Fruit fly (Drosophila melanogaster) whole organism, embryonic: ENCODE results near the gene CG14282.
A peak's percentile ranks its signal among the peaks of the same experiment; 100 is the strongest.

Source experiments
- Aef1 ChIP-seq: fragments of 200-800 bp; sonication (Bioruptor generic); IDR thresholded peaks from 3 replicates; pipeline ENCODE4 v1.3.6; 2022; ENCODE audit warnings: missing biosample characterization, missing genetic modification characterization
- Atf-2 ChIP-seq: fragments of 200-800 bp; sonication (Bioruptor generic); optimal IDR thresholded peaks from 2 replicates; lab custom pipeline; 2016; ENCODE audit warnings: missing biosample characterization, missing genetic modification characterization
- Atf3 ChIP-seq: fragments of 200-800 bp; sonication (Bioruptor generic); optimal IDR thresholded peaks from 3 replicates; lab custom pipeline; 2016; ENCODE audit warnings: missing biosample characterization, missing genetic modification characterization
- Atf6 ChIP-seq: fragments of 200-800 bp; sonication (Bioruptor generic); IDR thresholded peaks from 2 replicates; pipeline ENCODE4 v1.3.6; 2022; ENCODE audit warnings: missing biosample characterization, missing genetic modification characterization
- CG12155 ChIP-seq: fragments of 200-800 bp; sonication (Bioruptor generic); optimal IDR thresholded peaks from 3 replicates; lab custom pipeline; 2016; ENCODE audit warnings: missing biosample characterization, missing genetic modification characterization
- CG12236 ChIP-seq: fragments of 200-800 bp; sonication (Bioruptor generic); optimal IDR thresholded peaks from 2 replicates; lab custom pipeline; 2016; ENCODE audit warnings: missing biosample characterization, missing genetic modification characterization
- CG12299 ChIP-seq: fragments of 200-800 bp; sonication (Bioruptor generic); optimal IDR thresholded peaks from 2 replicates; lab custom pipeline; 2018; ENCODE audit warnings: missing biosample characterization, mild to moderate bottlenecking, missing genetic modification characterization
- CG12769 ChIP-seq: fragments of 200-800 bp; sonication (Bioruptor generic); optimal IDR thresholded peaks from 2 replicates; lab custom pipeline; 2019; ENCODE audit warnings: missing biosample characterization, mild to moderate bottlenecking, missing genetic modification characterization, moderate library complexity
- CG1647 ChIP-seq: fragments of 200-800 bp; sonication (Bioruptor generic); optimal IDR thresholded peaks from 3 replicates; lab custom pipeline; 2016; ENCODE audit warnings: missing biosample characterization, missing genetic modification characterization
- CG17186 ChIP-seq: fragments of 200-800 bp; sonication (Bioruptor generic); optimal IDR thresholded peaks from 3 replicates; lab custom pipeline; 2017; ENCODE audit warnings: missing biosample characterization, missing genetic modification reagents, missing genetic modification characterization
- CG17359 ChIP-seq: fragments of 200-800 bp; sonication (Bioruptor generic); optimal IDR thresholded peaks from 3 replicates; lab custom pipeline; 2018; ENCODE audit warnings: missing biosample characterization, mild to moderate bottlenecking, missing genetic modification characterization, moderate library complexity
- CG2129 ChIP-seq: fragments of 200-800 bp; sonication (Bioruptor generic); IDR thresholded peaks from 2 replicates; pipeline ENCODE4 v1.3.6; 2022; ENCODE audit warnings: missing biosample characterization, missing genetic modification characterization; ENCODE audit not compliant: partially characterized antibody
- CG30403 ChIP-seq: fragments of 200-800 bp; sonication (Bioruptor generic); optimal IDR thresholded peaks from 3 replicates; lab custom pipeline; 2016; ENCODE audit warnings: missing biosample characterization, missing genetic modification characterization
- CG31224 ChIP-seq: fragments of 200-800 bp; sonication (Bioruptor generic); IDR thresholded peaks from 2 replicates; pipeline ENCODE4 v1.3.6; 2022; ENCODE audit warnings: missing biosample characterization, missing genetic modification characterization
- CG33213 ChIP-seq: fragments of 200-800 bp; sonication (Bioruptor generic); optimal IDR thresholded peaks from 3 replicates; lab custom pipeline; 2016; ENCODE audit warnings: missing biosample characterization, missing genetic modification characterization
- CG4282 ChIP-seq: fragments of 200-800 bp; sonication (Bioruptor generic); optimal IDR thresholded peaks from 2 replicates; lab custom pipeline; 2016; ENCODE audit warnings: missing biosample characterization, missing genetic modification characterization
- CG4707 ChIP-seq: fragments of 200-800 bp; sonication (Bioruptor generic); optimal IDR thresholded peaks from 2 replicates; lab custom pipeline; 2018; ENCODE audit warnings: missing biosample characterization, mild to moderate bottlenecking, missing genetic modification characterization, moderate library complexity
- CG5953 ChIP-seq: fragments of 200-800 bp; sonication (Bioruptor generic); IDR thresholded peaks from 2 replicates; pipeline ENCODE4 v1.3.6; 2022; ENCODE audit warnings: missing biosample characterization, missing genetic modification characterization
- CG6272 ChIP-seq: fragments of 200-800 bp; sonication (Bioruptor generic); IDR thresholded peaks from 2 replicates; pipeline ENCODE4 v1.3.6; 2022; ENCODE audit warnings: missing biosample characterization, missing genetic modification characterization
- CG6765 ChIP-seq: fragments of 200-800 bp; sonication (Bioruptor generic); optimal IDR thresholded peaks from 3 replicates; lab custom pipeline; 2017; ENCODE audit warnings: missing biosample characterization, mild to moderate bottlenecking, missing genetic modification characterization
- CG7271 ChIP-seq: fragments of 200-800 bp; sonication (Bioruptor generic); optimal IDR thresholded peaks from 2 replicates; lab custom pipeline; 2018; ENCODE audit warnings: missing biosample characterization, mild to moderate bottlenecking, missing genetic modification characterization, moderate library complexity
- CG9797 ChIP-seq: fragments of 200-800 bp; sonication (Bioruptor generic); optimal IDR thresholded peaks from 3 replicates; lab custom pipeline; 2018; ENCODE audit warnings: missing biosample characterization, mild to moderate bottlenecking, missing genetic modification characterization
- Camta ChIP-seq: fragments of 200-800 bp; sonication (Bioruptor generic); optimal IDR thresholded peaks from 2 replicates; lab custom pipeline; 2016; ENCODE audit warnings: missing biosample characterization, missing genetic modification characterization
- Dek ChIP-seq: fragments of 200-800 bp; sonication (Bioruptor generic); optimal IDR thresholded peaks from 3 replicates; lab custom pipeline; 2019; ENCODE audit warnings: missing biosample characterization, mild to moderate bottlenecking, missing genetic modification characterization, moderate library complexity
- Dfd ChIP-seq, 2 experiments: fragments of >200 bp; optimal IDR thresholded peaks; 2 replicates each; lab custom pipeline; 2017; ENCODE audit warnings: missing biosample characterization in 2 of 2, missing genetic modification characterization in 2 of 2
- Fer2 ChIP-seq: fragments of 200-800 bp; sonication (Bioruptor generic); optimal IDR thresholded peaks from 2 replicates; lab custom pipeline; 2018; ENCODE audit warnings: missing biosample characterization, mild to moderate bottlenecking, missing genetic modification characterization, moderate library complexity
- Poxn ChIP-seq: fragments of 200-800 bp; sonication (Bioruptor generic); IDR thresholded peaks from 2 replicates; pipeline ENCODE4 v1.3.6; 2022; ENCODE audit warnings: missing biosample characterization, missing genetic modification characterization
- Ptx1 ChIP-seq: fragments of 200-800 bp; sonication (Bioruptor generic); IDR thresholded peaks from 2 replicates; pipeline ENCODE4 v1.3.6; 2022; ENCODE audit warnings: missing biosample characterization, missing genetic modification characterization
- abd-A ChIP-seq: fragments of 200-800 bp; sonication (Bioruptor generic); optimal IDR thresholded peaks from 3 replicates; lab custom pipeline; 2019; ENCODE audit warnings: missing biosample characterization, mild to moderate bottlenecking, missing genetic modification characterization, moderate library complexity
- amos ChIP-seq: fragments of 200-800 bp; sonication (Bioruptor generic); IDR thresholded peaks from 2 replicates; pipeline ENCODE4 v1.3.6; 2022; ENCODE audit warnings: missing biosample characterization, missing genetic modification characterization; ENCODE audit not compliant: partially characterized antibody
- dysf ChIP-seq: fragments of 200-800 bp; sonication (Bioruptor generic); IDR thresholded peaks from 3 replicates; pipeline ENCODE4 v1.3.6; 2022; ENCODE audit warnings: missing biosample characterization, missing genetic modification characterization
- gcm ChIP-seq: fragments of 200-800 bp; sonication (Bioruptor generic); optimal IDR thresholded peaks from 2 replicates; lab custom pipeline; 2019; ENCODE audit warnings: missing biosample characterization, mild to moderate bottlenecking, missing genetic modification characterization, moderate library complexity
- grau ChIP-seq: fragments of 200-800 bp; optimal IDR thresholded peaks from 3 replicates; lab custom pipeline; 2019; ENCODE audit warnings: missing biosample characterization, mild to moderate bottlenecking, missing genetic modification characterization, moderate library complexity
- inv ChIP-seq: fragments of 200-800 bp; sonication (Bioruptor generic); IDR thresholded peaks from 2 replicates; pipeline ENCODE4 v1.3.6; 2022; ENCODE audit warnings: missing biosample characterization, missing genetic modification characterization; ENCODE audit not compliant: partially characterized antibody
- nau ChIP-seq: fragments of 200-800 bp; sonication (Bioruptor generic); optimal IDR thresholded peaks from 3 replicates; lab custom pipeline; 2017; ENCODE audit warnings: missing biosample characterization, mild to moderate bottlenecking, missing genetic modification characterization, missing genetic modification reagents
- onecut ChIP-seq: fragments of 200-800 bp; sonication (Bioruptor generic); IDR thresholded peaks from 2 replicates; pipeline ENCODE4 v1.3.6; 2022; ENCODE audit warnings: missing biosample characterization, missing genetic modification characterization
- repo ChIP-seq: fragments of 200-800 bp; sonication (Bioruptor generic); optimal IDR thresholded peaks from 2 replicates; lab custom pipeline; 2016; ENCODE audit warnings: missing biosample characterization, missing genetic modification characterization
- seq ChIP-seq: fragments of 200-800 bp; sonication (Bioruptor generic); IDR thresholded peaks from 2 replicates; pipeline ENCODE4 v1.3.6; 2022; ENCODE audit warnings: missing biosample characterization, missing genetic modification characterization
- sima ChIP-seq: fragments of 200-800 bp; sonication (Bioruptor generic); optimal IDR thresholded peaks from 2 replicates; lab custom pipeline; 2016; ENCODE audit warnings: missing biosample characterization, missing genetic modification characterization
- sna ChIP-seq: fragments of 200-800 bp; sonication (Bioruptor generic); IDR thresholded peaks from 2 replicates; pipeline ENCODE4 v1.3.6; 2022; ENCODE audit warnings: missing biosample characterization, missing genetic modification characterization; ENCODE audit not compliant: partially characterized antibody
- sqz ChIP-seq: fragments of 200-800 bp; sonication (Bioruptor generic); optimal IDR thresholded peaks from 3 replicates; lab custom pipeline; 2018; ENCODE audit warnings: missing biosample characterization, mild to moderate bottlenecking, missing genetic modification characterization
- tx ChIP-seq: fragments of 200-800 bp; sonication (Bioruptor generic); optimal IDR thresholded peaks from 2 replicates; lab custom pipeline; 2016; ENCODE audit warnings: missing biosample characterization, missing genetic modification characterization

The CG14282 gene

dm6 chr3R:19147511-19148239, 29.1 kb upstream of the CG14282 start, which contains the start of gene Ppcs (continued):
- TF ChIP-seq CG6272 (GFP tag; lab: Robert Waterston, UW) = no peak
- no peak for TF ChIP-seq CG5953 (GFP tag; lab: Robert Waterston, UW)
- peak; percentile 75 for TF ChIP-seq CG30403 (GFP tag; lab: Kevin White, UChicago)
- TF ChIP-seq CG9797 (GFP tag; lab: Kevin White, UChicago) = peak; percentile 25
- TF ChIP-seq Dfd (GFP tag; optimal IDR thresholded peaks at IDR 0.05; lab: Kevin White, UChicago) = no peak
- peak; percentile 83 for TF ChIP-seq CG17186
- no peak for TF ChIP-seq gcm (GFP tag; lab: Kevin White, UChicago)
- TF ChIP-seq onecut (GFP tag; lab: Robert Waterston, UW) = peak; percentile 49; the same call in 1 of the 2 replicates
- TF ChIP-seq CG12236 (GFP tag; lab: Kevin White, UChicago) = peak; percentile 44
- TF ChIP-seq CG12155 (GFP tag; lab: Kevin White, UChicago) = peak; percentile 49
- TF ChIP-seq amos (GFP tag; lab: Robert Waterston, UW) = peak; percentile 25; the same call in 1 of the 2 replicates
- TF ChIP-seq Atf-2 (GFP tag; lab: Kevin White, UChicago) = peak; percentile 54
- TF ChIP-seq Ptx1 (GFP tag; lab: Robert Waterston, UW) = peak; percentile 55; the same call in 1 of the 2 replicates
- peak; percentile 72; the same call in 1 of the 2 replicates for TF ChIP-seq seq (GFP tag; lab: Robert Waterston, UW)
- TF ChIP-seq Dek (tag; lab: Kevin White, UChicago) = no peak
- no peak for TF ChIP-seq CG7271 (tag; lab: Kevin White, UChicago)
- TF ChIP-seq CG31224 (GFP tag; lab: Robert Waterston, UW) = no peak
- no peak for TF ChIP-seq CG2129 (GFP tag; lab: Robert Waterston, UW)
- TF ChIP-seq tx (GFP tag; lab: Kevin White, UChicago) = peak; percentile 69
- TF ChIP-seq CG12299 (tag; lab: Kevin White, UChicago) = peak; percentile 20
- peak; percentile 4 for TF ChIP-seq CG6765 (GFP tag; lab: Kevin White, UChicago)
- TF ChIP-seq abd-A (tag; lab: Kevin White, UChicago) = peak; percentile 25
- peak; percentile 67 for TF ChIP-seq CG33213 (GFP tag; lab: Kevin White, UChicago)
- TF ChIP-seq sima (GFP tag; lab: Kevin White, UChicago) = no peak
- TF ChIP-seq Atf6 (GFP tag; lab: Robert Waterston, UW) = peak; percentile 8; the same call in 1 of the 2 replicates
- no peak for TF ChIP-seq Poxn
- TF ChIP-seq Camta (GFP tag; lab: Kevin White, UChicago) = peak; percentile 63
- peak; percentile 54 for TF ChIP-seq grau (tag; lab: Kevin White, UChicago)
- peak; percentile 50 for TF ChIP-seq Fer2 (tag; lab: Kevin White, UChicago)
- peak; percentile 69; the same call in 1 of the 2 replicates for TF ChIP-seq sna
- peak; percentile 22; the same call in 1 of the 3 replicates for TF ChIP-seq dysf
- peak; percentile 37; the same call in 2 of the 3 replicates for TF ChIP-seq Aef1
- peak; percentile 61 for TF ChIP-seq repo (GFP tag; lab: Kevin White, UChicago)
- TF ChIP-seq CG17359 = peak; percentile 32
- TF ChIP-seq CG12769 = peak; percentile 22
- peak; percentile 23 for TF ChIP-seq CG1647 (GFP tag; lab: Kevin White, UChicago)
- TF ChIP-seq sqz (GFP tag; lab: Kevin White, UChicago) = peak; percentile 99
- peak; percentile 24 for TF ChIP-seq CG4282 (GFP tag; lab: Kevin White, UChicago)
- no peak for TF ChIP-seq CG4707
- no peak; the same call in 1 of the 2 replicates for TF ChIP-seq inv (GFP tag; lab: Robert Waterston, UW)
- TF ChIP-seq nau (GFP tag; lab: Kevin White, UChicago) = peak; percentile 69
- TF ChIP-seq Atf3 = peak; percentile 46
- TF ChIP-seq, all 482 proteins: peak for 321
